Fruit fly (Drosophila melanogaster): ENCODE measurements around the gene CG8003.

The CG8003 gene

dm6 chr3L:10665433-10666150, 4.3 kb downstream of the CG8003 start (continued):
- TF ChIP-seq CG1233 (GFP tag; optimal IDR thresholded peaks at IDR 0.05) (peak; percentile 98), CG4424 (GFP tag; optimal IDR thresholded peaks at IDR 0.05) (peak; percentile 96), sug (tag; optimal IDR thresholded peaks at IDR 0.05) (peak; percentile 95), BEAF-32 (GFP tag; optimal IDR thresholded peaks at IDR 0.05) (peak; percentile 21), CG32767 (GFP tag; IDR thresholded peaks at IDR 0.05) (peak; percentile 93), CG14441 (GFP tag; IDR thresholded peaks at IDR 0.05) (peak; percentile 85), Nf-YB (GFP tag; optimal IDR thresholded peaks at IDR 0.05) (peak; percentile 90), lola (GFP tag; optimal IDR thresholded peaks at IDR 0.05) (peak in 1 of 3 experiments; percentile 99), Fer3 (tag; optimal IDR thresholded peaks at IDR 0.05) (peak; percentile 95), Abd-B (GFP tag; optimal IDR thresholded peaks at IDR 0.05) (peak; percentile 98), tin (GFP tag; optimal IDR thresholded peaks at IDR 0.05) (peak; percentile 96), E2f1 (GFP tag; IDR thresholded peaks at IDR 0.05) (peak; percentile 95), ara (GFP tag; IDR thresholded peaks at IDR 0.05) (peak; percentile 90), CG13123 (GFP tag; optimal IDR thresholded peaks at IDR 0.05) (peak; percentile 92), CG8359 (GFP tag; optimal IDR thresholded peaks at IDR 0.05; ENCODE audit: borderline replicate concordance) (peak; percentile 91), CG12942 (GFP tag; optimal IDR thresholded peaks at IDR 0.05) (peak; percentile 89), H2.0 (GFP tag; IDR thresholded peaks at IDR 0.05) (peak; percentile 88), CG5245 (GFP tag; optimal IDR thresholded peaks at IDR 0.05) (peak; percentile 88), ato (GFP tag; IDR thresholded peaks at IDR 0.05; ENCODE audit: partially characterized antibody) (no peak), pho (GFP tag; optimal IDR thresholded peaks at IDR 0.05) (peak; percentile 83), org-1 (GFP tag; optimal IDR thresholded peaks at IDR 0.05) (peak; percentile 98), Ptx1 (GFP tag; IDR thresholded peaks at IDR 0.05) (peak; percentile 93), CG7556 (GFP tag; optimal IDR thresholded peaks at IDR 0.05) (peak; percentile 99), CG8765 (GFP tag; IDR thresholded peaks at IDR 0.05) (peak; percentile 81), mirr (GFP tag; optimal IDR thresholded peaks at IDR 0.05) (peak; percentile 79), Ets65A (GFP tag) (peak; percentile 95), Rx (GFP tag; IDR thresholded peaks at IDR 0.05) (peak; percentile 59), Camta (GFP tag; optimal IDR thresholded peaks at IDR 0.05) (peak; percentile 90), CG8089 (GFP tag; optimal IDR thresholded peaks at IDR 0.05) (peak; percentile 76), CG8290 (GFP tag; optimal IDR thresholded peaks at IDR 0.05) (peak; percentile 94), CG8290 (tag; optimal IDR thresholded peaks at IDR 0.05) (peak; percentile 85 to 96), Xrp1 (GFP tag; IDR thresholded peaks at IDR 0.05) (peak; percentile 98), CG18599 (GFP tag; optimal IDR thresholded peaks at IDR 0.05) (peak; percentile 96), ranshi (GFP tag; IDR thresholded peaks at IDR 0.05) (peak; percentile 81), jing (GFP tag; optimal IDR thresholded peaks at IDR 0.05) (peak; percentile 89), nerfin-1 (tag; optimal IDR thresholded peaks at IDR 0.05) (peak; percentile 98), shn (GFP tag; optimal IDR thresholded peaks at IDR 0.05) (peak; percentile 53), CG15269 (tag; optimal IDR thresholded peaks at IDR 0.05) (peak; percentile 98), cg (GFP tag; optimal IDR thresholded peaks at IDR 0.05) (peak; percentile 94), Med (GFP tag) (peak; percentile 98), dati (GFP tag; IDR thresholded peaks at IDR 0.05) (peak; percentile 81), danr (GFP tag; IDR thresholded peaks at IDR 0.05) (peak; percentile 90), E2f2 (GFP tag; IDR thresholded peaks at IDR 0.05) (peak; percentile 75), Dref (GFP tag; IDR thresholded peaks at IDR 0.05) (no peak), CG17385 (GFP tag; optimal IDR thresholded peaks at IDR 0.05) (peak; percentile 96), Dek (tag; optimal IDR thresholded peaks at IDR 0.05) (peak; percentile 95), da (GFP tag; optimal IDR thresholded peaks at IDR 0.05) (peak; percentile 52), dm (GFP tag; optimal IDR thresholded peaks at IDR 0.05) (peak; percentile 71), CG2889 (GFP tag; IDR thresholded peaks at IDR 0.05) (peak; percentile 84), CG10565 (GFP tag; optimal IDR thresholded peaks at IDR 0.05) (peak; percentile 66)

Measured in whole organism, embryonic.